Worm (Caenorhabditis elegans) whole organism, L4/young adult: Measurements from ENCODE around the gene svh-5.

ENCODE experiments used
- W03F9.2 ChIP-seq: fragments of 150-350 bp; optimal IDR thresholded peaks from 2 replicates; lab custom pipeline; 2014; ENCODE audit warnings: missing biosample characterization, missing genetic modification characterization
- him-1 ChIP-seq: sonication (generic microtip); optimal IDR thresholded peaks from 2 replicates; lab custom pipeline; 2016; ENCODE audit warnings: missing genotype, missing genetic modification reagents, missing genetic modification characterization, missing compliant biosample characterization

DNA sequence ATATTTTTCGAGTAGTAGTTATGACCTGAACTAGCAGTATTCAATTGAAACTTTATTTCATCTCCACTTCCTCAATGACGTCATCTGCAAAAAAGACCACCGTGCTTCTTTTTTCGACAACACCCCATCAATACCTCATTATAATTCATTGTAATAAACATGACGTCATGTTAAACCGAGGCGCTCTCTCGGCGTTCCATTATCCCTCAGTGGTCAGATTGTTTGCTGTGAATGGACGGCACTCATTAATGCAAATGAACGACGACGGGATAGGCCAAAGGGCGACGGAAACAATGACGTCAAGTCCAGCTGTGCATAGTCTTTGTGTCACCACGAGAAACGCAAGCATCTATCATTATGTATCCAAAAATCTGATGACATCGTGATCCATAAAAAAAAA is 29.9 kb downstream of the svh-5 start:
- TF ChIP-seq him-1 (tag; lab: Kevin White, UChicago) (no peak), W03F9.2 (no peak)
